Worm (Caenorhabditis elegans): ENCODE measurements around the gene drd-5.

Gene drd-5

ce11 chrX:8346248-8346647, at the start of gene drd-5:
TSS of gene drd-5 (minus strand) at chrX:8346348.
- TF ChIP-seq ztf-23 (GFP tag; IDR thresholded peaks at IDR 0.05) (no peak), tab-1 (GFP tag; IDR thresholded peaks at IDR 0.05) (no peak), ztf-29 (GFP tag; IDR thresholded peaks at IDR 0.05) (no peak), klf-2 (GFP tag; conservative IDR thresholded peaks at IDR 0.05) (no peak), ref-1 (GFP tag; conservative IDR thresholded peaks at IDR 0.05) (no peak), med-1 (GFP tag; optimal IDR thresholded peaks at IDR 0.05; ENCODE audit: insufficient read depth) (no peak), flt-1 (GFP tag; IDR thresholded peaks at IDR 0.05) (no peak), cog-1 (tag; optimal IDR thresholded peaks at IDR 0.05) (no peak), T22C8.4 (GFP tag; IDR thresholded peaks at IDR 0.05) (no peak)

DNA sequence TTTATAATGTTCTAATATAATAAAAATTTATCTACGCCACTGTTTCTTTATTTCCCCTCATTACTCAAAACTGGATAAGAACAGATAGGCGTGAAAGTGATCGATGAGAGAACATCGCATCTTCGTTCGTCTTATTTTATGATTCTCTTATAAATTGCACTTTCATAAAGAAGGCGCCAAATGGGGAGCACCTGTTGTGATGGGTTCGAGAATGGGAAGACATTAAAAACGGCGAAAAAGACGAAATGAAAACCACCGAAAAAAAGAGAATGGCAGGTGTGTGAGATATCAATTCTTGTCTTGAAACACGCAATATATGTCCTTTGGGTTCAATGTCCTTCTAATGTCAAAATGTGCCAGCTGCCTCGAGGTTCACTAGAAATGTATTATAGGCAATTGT, 48.1 kb upstream of the drd-5 start:
- TF ChIP-seq ztf-29 (GFP tag; IDR thresholded peaks at IDR 0.05) (no peak), cog-1 (tag; optimal IDR thresholded peaks at IDR 0.05) (no peak), tab-1 (GFP tag; IDR thresholded peaks at IDR 0.05) (no peak), T22C8.4 (GFP tag; IDR thresholded peaks at IDR 0.05) (no peak), flt-1 (GFP tag; IDR thresholded peaks at IDR 0.05) (no peak), ztf-23 (GFP tag; IDR thresholded peaks at IDR 0.05) (no peak), klf-2 (GFP tag; conservative IDR thresholded peaks at IDR 0.05) (no peak), ref-1 (GFP tag; conservative IDR thresholded peaks at IDR 0.05) (no peak), med-1 (GFP tag; optimal IDR thresholded peaks at IDR 0.05; ENCODE audit: insufficient read depth) (no peak)

DNA sequence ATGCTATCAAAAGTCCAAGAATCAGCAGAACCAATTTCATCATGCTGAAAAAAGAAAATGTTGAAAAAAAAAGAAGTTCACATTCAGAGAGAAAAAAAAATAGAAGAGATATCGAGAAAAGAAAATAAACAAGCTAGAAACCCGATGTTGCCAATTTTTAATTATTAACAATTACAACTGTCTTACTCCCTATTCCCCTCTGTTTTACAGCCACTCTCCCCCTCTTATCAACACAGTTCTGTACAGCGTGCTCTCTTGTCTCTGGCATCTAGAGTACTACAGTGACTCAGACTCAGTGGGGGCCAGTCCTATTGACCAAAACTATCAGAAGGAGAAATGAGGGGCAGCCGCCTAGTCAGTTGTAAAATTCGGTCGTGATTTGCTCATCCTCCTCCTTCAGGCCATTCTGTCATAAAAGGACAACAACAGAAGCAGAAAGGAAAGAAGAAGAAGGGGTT, 46.4 kb upstream of the drd-5 start, which contains the start of gene wrk-1:
wrk-1 (minus strand) TSS at position 51 of the 458 bp plus-strand sequence.
- TF ChIP-seq cog-1 (tag; optimal IDR thresholded peaks at IDR 0.05) (no peak), med-1 (GFP tag; optimal IDR thresholded peaks at IDR 0.05; ENCODE audit: insufficient read depth) (no peak), tab-1 (GFP tag; IDR thresholded peaks at IDR 0.05) (no peak), flt-1 (GFP tag; IDR thresholded peaks at IDR 0.05) (no peak), klf-2 (GFP tag; conservative IDR thresholded peaks at IDR 0.05) (no peak), T22C8.4 (GFP tag; IDR thresholded peaks at IDR 0.05) (no peak), ztf-29 (GFP tag; IDR thresholded peaks at IDR 0.05) (no peak), ref-1 (GFP tag; conservative IDR thresholded peaks at IDR 0.05) (no peak), ztf-23 (GFP tag; IDR thresholded peaks at IDR 0.05) (no peak)

ce11 chrX:8391505-8391904, 45.4 kb upstream of the drd-5 start:
- no peak for TF ChIP-seq ztf-23 (GFP tag; IDR thresholded peaks at IDR 0.05)
- no peak for TF ChIP-seq cog-1 (tag; optimal IDR thresholded peaks at IDR 0.05)
- no peak for TF ChIP-seq med-1 (GFP tag; optimal IDR thresholded peaks at IDR 0.05; ENCODE audit: insufficient read depth)
- no peak for TF ChIP-seq klf-2 (GFP tag; conservative IDR thresholded peaks at IDR 0.05)
- TF ChIP-seq flt-1 (GFP tag; IDR thresholded peaks at IDR 0.05) = no peak
- no peak for TF ChIP-seq ref-1 (GFP tag; conservative IDR thresholded peaks at IDR 0.05)
- no peak for TF ChIP-seq T22C8.4 (GFP tag; IDR thresholded peaks at IDR 0.05)
- no peak for TF ChIP-seq ztf-29 (GFP tag; IDR thresholded peaks at IDR 0.05)
- no peak for TF ChIP-seq tab-1 (GFP tag; IDR thresholded peaks at IDR 0.05)

- TF ChIP-seq T22C8.4 (GFP tag; IDR thresholded peaks at IDR 0.05) = no peak
- no peak for TF ChIP-seq flt-1 (GFP tag; IDR thresholded peaks at IDR 0.05)
- no peak for TF ChIP-seq tab-1 (GFP tag; IDR thresholded peaks at IDR 0.05)
- no peak for TF ChIP-seq ref-1 (GFP tag; conservative IDR thresholded peaks at IDR 0.05)
- no peak for TF ChIP-seq med-1 (GFP tag; optimal IDR thresholded peaks at IDR 0.05; ENCODE audit: insufficient read depth)
- no peak for TF ChIP-seq ztf-23 (GFP tag; IDR thresholded peaks at IDR 0.05)
- no peak for TF ChIP-seq klf-2 (GFP tag; conservative IDR thresholded peaks at IDR 0.05)
- no peak for TF ChIP-seq ztf-29 (GFP tag; IDR thresholded peaks at IDR 0.05)
- TF ChIP-seq cog-1 (tag; optimal IDR thresholded peaks at IDR 0.05) = no peak
Observed at ce11 chrX:8390508-8390907, 44.4 kb upstream of the drd-5 start.

DNA sequence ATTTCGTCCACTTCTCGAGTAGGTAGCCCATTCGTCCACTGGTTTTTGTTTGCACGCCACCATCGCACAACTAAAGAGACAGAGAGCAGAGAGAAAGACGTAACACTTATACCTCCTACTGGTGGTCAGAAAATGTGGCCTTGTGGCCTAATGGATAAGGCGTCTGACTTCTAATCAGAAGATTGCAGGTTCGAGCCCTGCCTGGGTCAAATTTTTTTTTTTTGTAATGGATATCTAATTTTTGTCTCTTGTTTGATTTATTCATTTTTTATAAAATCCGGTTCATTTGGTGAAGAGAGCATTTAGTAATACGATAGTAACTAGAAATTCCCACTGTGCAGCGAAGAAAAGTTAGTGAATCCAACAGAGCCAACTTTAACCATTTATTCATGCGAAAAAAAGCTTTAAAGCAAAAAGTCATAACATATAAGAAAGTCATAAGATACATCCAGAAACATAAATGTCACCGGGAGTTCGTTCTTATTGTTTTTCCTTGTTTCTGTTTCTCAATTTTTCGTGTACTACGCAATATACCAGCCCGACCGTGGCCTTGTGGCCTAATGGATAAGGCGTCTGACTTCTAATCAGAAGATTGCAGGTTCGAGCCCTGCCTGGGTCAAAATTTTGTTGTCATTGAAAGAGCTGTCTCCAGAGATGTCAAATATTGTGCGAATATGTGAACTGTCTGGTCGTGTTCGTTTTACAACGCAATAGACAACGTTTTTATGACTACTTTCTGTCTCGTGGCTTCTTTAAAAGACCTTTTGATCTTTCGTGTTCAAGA, 40.1 kb upstream of the drd-5 start:
- TF ChIP-seq med-1 (GFP tag; optimal IDR thresholded peaks at IDR 0.05; ENCODE audit: insufficient read depth) (peak; percentile 45), ztf-23 (GFP tag; IDR thresholded peaks at IDR 0.05) (peak; percentile 89), klf-2 (GFP tag; conservative IDR thresholded peaks at IDR 0.05) (peak; percentile 78), cog-1 (tag; optimal IDR thresholded peaks at IDR 0.05) (peak; percentile 55), tab-1 (GFP tag; IDR thresholded peaks at IDR 0.05) (peak; percentile 89), flt-1 (GFP tag; IDR thresholded peaks at IDR 0.05) (peak; percentile 92), ztf-29 (GFP tag; IDR thresholded peaks at IDR 0.05) (peak; percentile 85), T22C8.4 (GFP tag; IDR thresholded peaks at IDR 0.05) (peak; percentile 86), ref-1 (GFP tag; conservative IDR thresholded peaks at IDR 0.05) (peak; percentile 79)

DNA sequence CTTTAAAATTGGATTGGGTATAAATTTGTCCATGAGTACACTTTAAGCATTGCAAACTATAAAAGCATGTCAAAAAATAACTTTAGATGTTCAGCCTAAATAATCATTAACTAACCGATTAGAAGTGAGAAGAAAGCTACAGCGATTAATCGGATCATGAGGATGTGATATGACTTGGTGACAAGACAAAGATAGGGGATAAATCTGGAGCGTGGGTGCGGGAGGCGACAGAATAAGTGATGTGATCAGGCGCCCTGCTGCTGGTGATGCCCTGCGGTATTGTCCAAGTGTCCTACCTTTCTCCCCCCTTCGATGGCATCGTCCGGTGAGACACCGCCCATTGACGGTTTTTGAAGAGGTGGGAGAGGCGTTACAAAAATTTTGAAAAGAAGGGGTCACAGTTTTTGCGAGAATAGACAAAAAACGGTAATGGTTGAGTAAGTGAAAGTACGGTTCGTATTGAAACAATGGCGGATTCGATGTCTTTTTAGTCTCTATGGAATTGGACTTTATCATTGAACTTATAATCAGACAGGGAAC, 38.6 kb upstream of the drd-5 start, which contains the start of gene F41D9.2:
F41D9.2 (minus strand) TSS at position 304 of the 540 bp plus-strand sequence.
- TF ChIP-seq med-1 (GFP tag; optimal IDR thresholded peaks at IDR 0.05; ENCODE audit: insufficient read depth) = no peak
- no peak for TF ChIP-seq klf-2 (GFP tag; conservative IDR thresholded peaks at IDR 0.05)
- no peak for TF ChIP-seq flt-1 (GFP tag; IDR thresholded peaks at IDR 0.05)
- no peak for TF ChIP-seq T22C8.4 (GFP tag; IDR thresholded peaks at IDR 0.05)

DNA sequence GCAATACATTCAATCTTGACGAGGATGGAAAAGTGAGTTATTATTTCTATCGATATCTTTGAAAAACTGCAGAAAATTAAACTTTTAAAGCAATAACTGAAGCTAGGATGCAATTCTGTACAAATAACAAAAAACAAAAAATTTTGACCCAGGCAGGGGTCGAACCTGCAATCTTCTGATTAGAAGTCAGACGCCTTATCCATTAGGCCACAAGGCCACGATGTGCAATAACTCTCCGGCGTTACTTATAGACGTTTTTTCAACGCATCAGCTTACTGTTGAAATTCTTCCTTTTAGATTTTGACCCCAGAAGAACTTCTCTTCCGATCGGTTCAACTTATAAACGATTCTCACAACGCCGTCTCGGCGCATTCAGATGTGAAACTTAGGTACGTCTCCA, 35.5 kb upstream of the drd-5 start:
- TF ChIP-seq flt-1 (GFP tag; IDR thresholded peaks at IDR 0.05) (no peak; the same call in 1 of the 2 replicates), cog-1 (tag; optimal IDR thresholded peaks at IDR 0.05) (no peak), klf-2 (GFP tag; conservative IDR thresholded peaks at IDR 0.05) (no peak), tab-1 (GFP tag; IDR thresholded peaks at IDR 0.05) (no peak), ztf-23 (GFP tag; IDR thresholded peaks at IDR 0.05) (0 out of 2 replicates have a peak, but pooled peaks have one; percentile 50), ztf-29 (GFP tag; IDR thresholded peaks at IDR 0.05) (no peak; the same call in 1 of the 2 replicates), T22C8.4 (GFP tag; IDR thresholded peaks at IDR 0.05) (no peak), med-1 (GFP tag; optimal IDR thresholded peaks at IDR 0.05; ENCODE audit: insufficient read depth) (no peak)

DNA sequence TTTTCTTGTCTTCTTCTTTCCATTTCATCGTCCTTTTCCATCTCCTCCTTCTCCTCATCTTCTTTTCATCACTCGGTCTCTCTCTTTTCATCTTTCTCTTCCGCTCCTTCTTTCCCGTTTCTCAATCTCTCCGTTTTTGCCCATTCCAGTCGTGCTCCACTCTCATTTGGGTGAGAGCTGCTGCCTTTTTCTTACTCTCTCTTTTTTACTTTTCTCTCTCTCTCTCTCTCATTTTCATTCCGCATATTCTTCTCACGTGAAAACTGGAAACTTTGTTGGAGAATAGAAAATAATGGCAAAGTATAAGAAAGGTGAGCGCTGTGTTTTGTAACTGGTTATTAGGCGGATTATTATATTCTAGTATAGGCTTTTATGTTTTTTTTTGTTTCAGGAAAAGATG, 32.2 kb upstream of the drd-5 start, which contains the start of gene tbc-18:
tbc-18 (plus strand) TSS at position 246 of the 400 bp plus-strand sequence.
- TF ChIP-seq klf-2 (GFP tag; conservative IDR thresholded peaks at IDR 0.05) = no peak
- TF ChIP-seq tab-1 (GFP tag; IDR thresholded peaks at IDR 0.05) = no peak
- TF ChIP-seq med-1 (GFP tag; optimal IDR thresholded peaks at IDR 0.05; ENCODE audit: insufficient read depth) = no peak
